Fruit fly (Drosophila melanogaster): ENCODE data around the gene Dpm1.

The Dpm1 gene

dm6 chr2L:19480406-19481334 is 45.5 kb downstream of the Dpm1 start:
- TF ChIP-seq CG5204 (GFP tag; optimal IDR thresholded peaks at IDR 0.05): no peak
- TF ChIP-seq CG14711 (tag; optimal IDR thresholded peaks at IDR 0.05): no peak
- TF ChIP-seq Hr96 (GFP tag; optimal IDR thresholded peaks at IDR 0.05): no peak
- no peak for TF ChIP-seq kay (GFP tag; ENCODE audit: borderline replicate concordance)
- no peak for TF ChIP-seq CG33017 (tag; optimal IDR thresholded peaks at IDR 0.05)
- no peak for TF ChIP-seq cic (GFP tag; optimal IDR thresholded peaks at IDR 0.05)
- TF ChIP-seq bab1 (GFP tag; optimal IDR thresholded peaks at IDR 0.05): no peak
- TF ChIP-seq CG12768 (GFP tag; optimal IDR thresholded peaks at IDR 0.05): no peak
- TF ChIP-seq CG7045 (GFP tag; optimal IDR thresholded peaks at IDR 0.05): no peak
- TF ChIP-seq CG7101 (tag; optimal IDR thresholded peaks at IDR 0.05): no peak
- no peak for TF ChIP-seq tj (GFP tag; optimal IDR thresholded peaks at IDR 0.05)
- TF ChIP-seq CG1620 (GFP tag; optimal IDR thresholded peaks at IDR 0.05): no peak
- TF ChIP-seq ovo (GFP tag; optimal IDR thresholded peaks at IDR 0.05): no peak
- TF ChIP-seq CG11617 (GFP tag; optimal IDR thresholded peaks at IDR 0.05): no peak
- no peak for TF ChIP-seq Mnt (GFP tag; optimal IDR thresholded peaks at IDR 0.05)
- no peak for TF ChIP-seq pad (GFP tag; optimal IDR thresholded peaks at IDR 0.05)
- no peak for TF ChIP-seq toe (GFP tag; optimal IDR thresholded peaks at IDR 0.05)
- TF ChIP-seq cnc (optimal IDR thresholded peaks at IDR 0.05): no peak

dm6 chr2L:19479249-19479984 is 46.8 kb downstream of the Dpm1 start:
- TF ChIP-seq toe (GFP tag; optimal IDR thresholded peaks at IDR 0.05): no peak
- TF ChIP-seq bab1 (GFP tag; optimal IDR thresholded peaks at IDR 0.05): no peak
- TF ChIP-seq pad (GFP tag; optimal IDR thresholded peaks at IDR 0.05): peak; percentile 74
- TF ChIP-seq kay (GFP tag; ENCODE audit: borderline replicate concordance): no peak
- TF ChIP-seq CG11617 (GFP tag; optimal IDR thresholded peaks at IDR 0.05): no peak
- no peak for TF ChIP-seq CG12768 (GFP tag; optimal IDR thresholded peaks at IDR 0.05)
- TF ChIP-seq CG7045 (GFP tag; optimal IDR thresholded peaks at IDR 0.05): no peak
- no peak for TF ChIP-seq Clk (GFP tag; optimal IDR thresholded peaks at IDR 0.05)
- no peak for TF ChIP-seq CG7101 (tag; optimal IDR thresholded peaks at IDR 0.05)
- no peak for TF ChIP-seq CG1620 (GFP tag; optimal IDR thresholded peaks at IDR 0.05)
- TF ChIP-seq tj (GFP tag; optimal IDR thresholded peaks at IDR 0.05): peak; percentile 98
- no peak for TF ChIP-seq cic (GFP tag; optimal IDR thresholded peaks at IDR 0.05)
- TF ChIP-seq Crg-1 (GFP tag; optimal IDR thresholded peaks at IDR 0.05): no peak

Data from whole organism, adult.